Worm (Caenorhabditis elegans): ENCODE data around the gene skr-14.

Gene skr-14

ce11 chrV:4419767-4420322 is 1.5 kb downstream of the skr-14 start, which contains the start of the genes Y47D7A.7 and Y47D7A.2:
Gene Y47D7A.7 (minus strand): TSS chrV:4419867.
Gene Y47D7A.2 (plus strand): TSS chrV:4420272.
- TF ChIP-seq flt-1 (GFP tag; IDR thresholded peaks at IDR 0.05) (no peak), scrt-1 (GFP tag; IDR thresholded peaks at IDR 0.05) (no peak), tra-4 (tag; optimal IDR thresholded peaks at IDR 0.05) (no peak), ama-1 (optimal IDR thresholded peaks at IDR 0.05) (no peak), hnd-1 (tag; optimal IDR thresholded peaks at IDR 0.05) (no peak), F13C5.2 (tag; optimal IDR thresholded peaks at IDR 0.05) (no peak), hmbx-1 (tag; optimal IDR thresholded peaks at IDR 0.05) (no peak), sea-1 (GFP tag; conservative IDR thresholded peaks at IDR 0.05) (no peak), hmg-4 (GFP tag; optimal IDR thresholded peaks at IDR 0.05) (no peak), ets-7 (tag; optimal IDR thresholded peaks at IDR 0.05) (no peak), ceh-13 (GFP tag; optimal IDR thresholded peaks at IDR 0.05) (no peak), B0310.2 (tag; optimal IDR thresholded peaks at IDR 0.05) (no peak), pes-1 (GFP tag; IDR thresholded peaks at IDR 0.05) (no peak), ceh-36 (tag; optimal IDR thresholded peaks at IDR 0.05) (no peak), aly-1 (tag; optimal IDR thresholded peaks at IDR 0.05) (no peak), tbx-37 (GFP tag; conservative IDR thresholded peaks at IDR 0.05) (no peak), tbx-11 (GFP tag; IDR thresholded peaks at IDR 0.05) (no peak)

ce11 chrV:4418116-4418515 is 3.3 kb downstream of the skr-14 start, which contains the start of gene Y47D7A.6:
Gene Y47D7A.6 (minus strand): TSS chrV:4418216.
- TF ChIP-seq sea-1 (GFP tag; conservative IDR thresholded peaks at IDR 0.05) (no peak), tra-4 (tag; optimal IDR thresholded peaks at IDR 0.05) (no peak), hmg-4 (GFP tag; optimal IDR thresholded peaks at IDR 0.05) (no peak), flt-1 (GFP tag; IDR thresholded peaks at IDR 0.05) (no peak), F13C5.2 (tag; optimal IDR thresholded peaks at IDR 0.05) (no peak), hmbx-1 (tag; optimal IDR thresholded peaks at IDR 0.05) (no peak), scrt-1 (GFP tag; IDR thresholded peaks at IDR 0.05) (no peak), ets-7 (tag; optimal IDR thresholded peaks at IDR 0.05) (no peak)

- TF ChIP-seq tra-4 (tag; optimal IDR thresholded peaks at IDR 0.05): no peak
- TF ChIP-seq sea-1 (GFP tag; conservative IDR thresholded peaks at IDR 0.05): no peak
- TF ChIP-seq hnd-1 (tag; optimal IDR thresholded peaks at IDR 0.05): no peak
- TF ChIP-seq aly-1 (tag; optimal IDR thresholded peaks at IDR 0.05): no peak
- no peak for TF ChIP-seq pes-1 (GFP tag; IDR thresholded peaks at IDR 0.05)
- TF ChIP-seq flt-1 (GFP tag; IDR thresholded peaks at IDR 0.05): no peak
- no peak for TF ChIP-seq ceh-13 (GFP tag; optimal IDR thresholded peaks at IDR 0.05)
- no peak for TF ChIP-seq scrt-1 (GFP tag; IDR thresholded peaks at IDR 0.05)
- no peak for TF ChIP-seq hmg-4 (GFP tag; optimal IDR thresholded peaks at IDR 0.05)
- no peak for TF ChIP-seq ama-1 (optimal IDR thresholded peaks at IDR 0.05)
- no peak for TF ChIP-seq ets-7 (tag; optimal IDR thresholded peaks at IDR 0.05)
- no peak for TF ChIP-seq hmbx-1 (tag; optimal IDR thresholded peaks at IDR 0.05)
- TF ChIP-seq tbx-37 (GFP tag; conservative IDR thresholded peaks at IDR 0.05): no peak
These were observed 4.7 kb downstream of the skr-14 start, which contains the start of gene Y47D7A.18 for ce11 chrV:4416710-4417109. Gene Y47D7A.18 (minus strand): TSS chrV:4416810.

DNA sequence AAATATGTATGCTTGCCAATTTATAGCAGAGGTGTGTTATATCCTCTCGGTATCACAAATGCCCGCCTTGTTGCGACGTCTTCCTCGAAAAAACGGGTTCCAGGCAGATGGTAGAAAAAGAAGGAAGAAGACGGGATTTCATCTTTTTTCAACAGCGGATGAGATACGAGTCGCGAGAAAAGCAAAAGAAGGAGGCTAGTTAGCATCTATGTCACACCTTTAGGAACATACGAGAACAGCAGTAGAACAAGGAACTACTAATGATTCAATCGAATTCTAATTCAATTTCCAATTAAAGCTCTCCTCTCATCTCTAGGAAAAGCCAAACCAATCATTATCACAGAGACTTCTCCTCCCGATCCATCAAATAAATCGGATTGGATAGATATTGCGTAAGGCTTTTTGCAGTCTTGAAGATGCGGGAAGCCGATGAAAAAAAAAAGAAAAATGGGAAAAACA is 6.7 kb downstream of the skr-14 start, which contains the start of gene grl-5:
TSS of gene grl-5 (minus strand) at position 51 of the 459 bp plus-strand sequence.
- no peak for TF ChIP-seq hmbx-1 (tag; optimal IDR thresholded peaks at IDR 0.05)
- TF ChIP-seq ceh-13 (GFP tag; optimal IDR thresholded peaks at IDR 0.05): no peak
- no peak for TF ChIP-seq B0310.2 (tag; optimal IDR thresholded peaks at IDR 0.05)
- no peak for TF ChIP-seq pes-1 (GFP tag; IDR thresholded peaks at IDR 0.05)
- no peak for TF ChIP-seq ama-1 (optimal IDR thresholded peaks at IDR 0.05)
- TF ChIP-seq sea-1 (GFP tag; conservative IDR thresholded peaks at IDR 0.05): no peak
- TF ChIP-seq ceh-36 (tag; optimal IDR thresholded peaks at IDR 0.05): no peak
- no peak for TF ChIP-seq F13C5.2 (tag; optimal IDR thresholded peaks at IDR 0.05)
- TF ChIP-seq tra-4 (tag; optimal IDR thresholded peaks at IDR 0.05): no peak
- no peak for TF ChIP-seq ets-7 (tag; optimal IDR thresholded peaks at IDR 0.05)
- TF ChIP-seq hmg-4 (GFP tag; optimal IDR thresholded peaks at IDR 0.05): no peak
- no peak for TF ChIP-seq scrt-1 (GFP tag; IDR thresholded peaks at IDR 0.05)
- TF ChIP-seq tbx-37 (GFP tag; conservative IDR thresholded peaks at IDR 0.05): no peak
- TF ChIP-seq aly-1 (tag; optimal IDR thresholded peaks at IDR 0.05): no peak
- TF ChIP-seq flt-1 (GFP tag; IDR thresholded peaks at IDR 0.05): no peak
- TF ChIP-seq hnd-1 (tag; optimal IDR thresholded peaks at IDR 0.05): no peak
- TF ChIP-seq tbx-11 (GFP tag; IDR thresholded peaks at IDR 0.05): no peak

DNA sequence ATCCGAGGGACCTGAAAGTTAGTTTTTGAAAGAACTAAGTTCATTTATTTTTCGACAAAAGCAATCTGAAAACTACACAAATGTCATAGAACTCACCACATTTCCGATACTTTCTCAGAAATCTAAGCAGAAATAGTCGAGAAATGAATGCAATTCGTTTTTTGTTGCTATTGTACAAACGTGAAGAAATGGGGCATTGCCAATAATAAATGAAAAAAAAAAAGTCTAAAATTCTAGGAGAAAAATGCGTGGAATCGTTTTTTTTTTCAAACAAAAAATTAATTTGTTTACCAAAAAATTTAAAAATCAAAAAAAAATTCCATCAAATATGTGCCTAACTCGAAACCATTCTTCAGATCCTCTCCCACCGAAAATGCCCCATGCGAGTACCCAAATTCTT is 9.7 kb downstream of the skr-14 start, which contains the start of gene Y47D7A.17:
TSS of gene Y47D7A.17 (minus strand) at position 101 of the 400 bp plus-strand sequence.
- no peak for TF ChIP-seq ceh-36 (tag; optimal IDR thresholded peaks at IDR 0.05)

- no peak for TF ChIP-seq F13C5.2 (tag; optimal IDR thresholded peaks at IDR 0.05)
- TF ChIP-seq aly-1 (tag; optimal IDR thresholded peaks at IDR 0.05): no peak
- TF ChIP-seq ceh-13 (GFP tag; optimal IDR thresholded peaks at IDR 0.05): no peak
These were observed 10.7 kb downstream of the skr-14 start, which contains the start of gene Y47D7A.3 for ce11 chrV:4410643-4411042. Gene Y47D7A.3 (plus strand): TSS chrV:4410943.

DNA sequence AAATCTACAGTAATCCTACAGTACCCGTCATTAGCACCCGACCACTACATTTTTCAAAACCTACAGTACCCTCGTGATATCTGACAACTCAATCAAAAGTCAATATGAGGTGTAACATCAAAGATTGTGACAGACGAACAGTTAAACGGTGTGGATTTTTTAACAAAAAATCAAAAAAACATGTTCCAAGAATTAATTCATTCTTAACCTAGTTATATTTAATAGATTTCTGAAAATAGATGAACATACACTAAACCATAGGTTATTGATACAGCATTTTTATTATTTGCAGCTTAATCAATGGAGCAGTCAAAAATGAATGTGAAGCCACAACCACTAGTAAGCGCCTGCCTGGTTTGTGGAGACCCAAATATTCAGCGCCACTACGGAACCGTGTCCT is 13.9 kb downstream of the skr-14 start, which contains the start of gene nhr-118:
TSS of gene nhr-118 (plus strand) at position 301 of the 400 bp plus-strand sequence.
- TF ChIP-seq scrt-1 (GFP tag; IDR thresholded peaks at IDR 0.05): no peak
- TF ChIP-seq F13C5.2 (tag; optimal IDR thresholded peaks at IDR 0.05): no peak

DNA sequence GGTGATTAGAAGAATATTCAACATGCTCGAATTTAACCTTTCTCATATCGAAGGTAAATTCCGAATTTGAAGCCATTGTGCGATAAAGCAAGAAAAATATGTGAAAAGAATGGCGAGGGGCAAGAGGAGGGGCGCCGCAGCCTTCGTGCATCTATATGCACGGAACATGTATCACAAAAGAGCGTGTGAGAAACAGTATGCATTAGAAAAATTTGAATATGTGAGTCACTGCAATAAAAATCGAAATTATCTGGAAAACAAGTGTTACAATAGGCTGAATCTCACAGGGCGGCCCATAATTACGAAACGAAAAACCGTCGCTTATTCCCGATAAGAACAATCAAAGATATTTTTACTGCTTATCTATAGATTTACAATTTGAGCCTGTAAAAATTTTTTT is 19.5 kb downstream of the skr-14 start, which contains the start of gene F13A2.5:
TSS of gene F13A2.5 (minus strand) at position 101 of the 400 bp plus-strand sequence.
- TF ChIP-seq hnd-1 (tag; optimal IDR thresholded peaks at IDR 0.05): no peak
- TF ChIP-seq scrt-1 (GFP tag; IDR thresholded peaks at IDR 0.05): no peak
- no peak for TF ChIP-seq tbx-37 (GFP tag; conservative IDR thresholded peaks at IDR 0.05)
- no peak for TF ChIP-seq ceh-36 (tag; optimal IDR thresholded peaks at IDR 0.05)
- TF ChIP-seq ceh-13 (GFP tag; optimal IDR thresholded peaks at IDR 0.05): no peak
- TF ChIP-seq tbx-11 (GFP tag; IDR thresholded peaks at IDR 0.05): no peak
- no peak for TF ChIP-seq hmg-4 (GFP tag; optimal IDR thresholded peaks at IDR 0.05)
- no peak for TF ChIP-seq F13C5.2 (tag; optimal IDR thresholded peaks at IDR 0.05)
- no peak for TF ChIP-seq ets-7 (tag; optimal IDR thresholded peaks at IDR 0.05)
- TF ChIP-seq B0310.2 (tag; optimal IDR thresholded peaks at IDR 0.05): no peak
- no peak for TF ChIP-seq aly-1 (tag; optimal IDR thresholded peaks at IDR 0.05)
- TF ChIP-seq tra-4 (tag; optimal IDR thresholded peaks at IDR 0.05): no peak
- no peak for TF ChIP-seq pes-1 (GFP tag; IDR thresholded peaks at IDR 0.05)
- TF ChIP-seq ama-1 (optimal IDR thresholded peaks at IDR 0.05): no peak

Data from whole organism, early embryonic.